Worm (Caenorhabditis elegans) whole organism, young adult: ENCODE data around the gene B0334.5.

ENCODE experiments used
- C06A6.2 ChIP-seq: fragments of 200-800 bp; sonication (Bioruptor generic); conservative IDR thresholded peaks from 2 replicates; pipeline ENCODE4 v1.3.6; 2022; ENCODE audit warnings: missing genetic modification characterization, missing compliant biosample characterization
- F22D6.2 ChIP-seq: sonication (generic microtip); optimal IDR thresholded peaks from 2 replicates; lab custom pipeline; 2016; ENCODE audit warnings: mild to moderate bottlenecking, missing genetic modification characterization, missing compliant biosample characterization
- F49E8.2 ChIP-seq: sonication (generic microtip); optimal IDR thresholded peaks from 3 replicates; lab custom pipeline; 2017; ENCODE audit warnings: missing genetic modification characterization, mild to moderate bottlenecking, missing compliant biosample characterization, antibody characterized with exemption, moderate library complexity; ENCODE audit not compliant: insufficient read depth
- F57A8.1 ChIP-seq: fragments of 200-800 bp; sonication (Bioruptor generic); optimal IDR thresholded peaks from 2 replicates; lab custom pipeline; 2018; ENCODE audit warnings: mild to moderate bottlenecking, missing genetic modification characterization, moderate library complexity, missing compliant biosample characterization
- Y53F4B.3 ChIP-seq: fragments of 200-800 bp; sonication (Bioruptor generic); IDR thresholded peaks from 2 replicates; pipeline ENCODE4 v1.3.6; 2022; ENCODE audit warnings: missing genetic modification reagents, missing genetic modification characterization, missing compliant biosample characterization
- Y53G8AR.9 ChIP-seq: fragments of 200-800 bp; sonication (Bioruptor generic); conservative IDR thresholded peaks from 2 replicates; pipeline ENCODE4 v1.3.6; 2022; ENCODE audit warnings: missing genetic modification reagents, missing genetic modification characterization, missing compliant biosample characterization
- Y79H2A.3 ChIP-seq: fragments of 200-800 bp; sonication (Bioruptor generic); conservative IDR thresholded peaks from 2 replicates; pipeline ENCODE4 v1.3.6; 2022; ENCODE audit warnings: missing genetic modification reagents, missing genetic modification characterization, missing compliant biosample characterization
- ZK185.1 ChIP-seq: sonication (generic microtip); optimal IDR thresholded peaks from 2 replicates; lab custom pipeline; 2016; ENCODE audit warnings: mild to moderate bottlenecking, missing genetic modification characterization, missing compliant biosample characterization; ENCODE audit not compliant: poor library complexity, severe bottlenecking
- aptf-2 ChIP-seq: fragments of 200-800 bp; sonication (Bioruptor generic); conservative IDR thresholded peaks from 2 replicates; pipeline ENCODE4 v1.3.6; 2022; ENCODE audit warnings: missing genetic modification reagents, missing genetic modification characterization, missing compliant biosample characterization
- atf-7 ChIP-seq: sonication (generic microtip); optimal IDR thresholded peaks from 2 replicates; lab custom pipeline; 2017; ENCODE audit warnings: mild to moderate bottlenecking, missing genetic modification characterization, missing compliant biosample characterization
- athp-1 ChIP-seq: sonication (generic microtip); optimal IDR thresholded peaks from 2 replicates; lab custom pipeline; 2017; ENCODE audit warnings: mild to moderate bottlenecking, missing genetic modification characterization, missing compliant biosample characterization
- attf-6 ChIP-seq: fragments of 200-800 bp; sonication (Bioruptor generic); IDR thresholded peaks from 2 replicates; pipeline ENCODE4 v1.3.6; 2022; ENCODE audit warnings: missing genetic modification reagents, missing genetic modification characterization, missing compliant biosample characterization
- ccch-3 ChIP-seq: fragments of 200-800 bp; sonication (Bioruptor generic); optimal IDR thresholded peaks from 2 replicates; lab custom pipeline; 2018; ENCODE audit warnings: mild to moderate bottlenecking, missing genetic modification characterization, missing compliant biosample characterization
- cebp-1 ChIP-seq, 2 experiments: fragments of 200-800 bp in 1 of 2; sonication (Bioruptor generic) in 1 of 2; sonication (generic microtip) in 1 of 2; IDR thresholded peaks in 1 of 2; optimal IDR thresholded peaks in 1 of 2; 2 replicates each; pipeline versions ENCODE4 v1.3.6 to Lab custom; 2017 to 2022; ENCODE audit warnings: missing compliant biosample characterization in 2 of 2, missing genetic modification characterization in 2 of 2, mild to moderate bottlenecking in 1 of 2, missing genetic modification reagents in 1 of 2, moderate library complexity in 1 of 2
- cebp-2 ChIP-seq: fragments of 200-800 bp; sonication (Bioruptor generic); IDR thresholded peaks from 2 replicates; pipeline ENCODE4 v1.3.6; 2022; ENCODE audit warnings: missing genetic modification characterization, missing compliant biosample characterization
- ceh-79 ChIP-seq: sonication (generic microtip); optimal IDR thresholded peaks from 2 replicates; lab custom pipeline; 2017; ENCODE audit warnings: mild to moderate bottlenecking, missing genetic modification characterization, missing compliant biosample characterization
- die-1 ChIP-seq: sonication (generic microtip); optimal IDR thresholded peaks from 2 replicates; lab custom pipeline; 2016; ENCODE audit warnings: missing genotype, mild to moderate bottlenecking, missing genetic modification characterization, missing compliant biosample characterization
- egl-44 ChIP-seq: fragments of 200-800 bp; sonication (Bioruptor generic); IDR thresholded peaks from 2 replicates; pipeline ENCODE4 v1.3.6; 2022; ENCODE audit warnings: missing genetic modification reagents, missing genetic modification characterization, missing compliant biosample characterization
- ekl-4 ChIP-seq: fragments of 200-800 bp; sonication (Bioruptor generic); IDR thresholded peaks from 2 replicates; pipeline ENCODE4 v1.3.6; 2022; ENCODE audit warnings: missing genetic modification reagents, missing genetic modification characterization, missing compliant biosample characterization
- ets-4 ChIP-seq: fragments of 200-800 bp; sonication (Bioruptor generic); optimal IDR thresholded peaks from 2 replicates; lab custom pipeline; 2018; ENCODE audit warnings: mild to moderate bottlenecking, missing genetic modification characterization, missing compliant biosample characterization
- hlh-26 ChIP-seq: fragments of 200-800 bp; sonication (Bioruptor generic); conservative IDR thresholded peaks from 2 replicates; pipeline ENCODE4 v1.3.6; 2022; ENCODE audit warnings: missing genetic modification reagents, missing genetic modification characterization, missing compliant biosample characterization
- let-607 ChIP-seq, 2 experiments: fragments of 200-800 bp in 1 of 2; sonication (Bioruptor generic) in 1 of 2; sonication (generic microtip) in 1 of 2; optimal IDR thresholded peaks; 2 replicates each; lab custom pipeline; 2016 to 2018; ENCODE audit warnings: mild to moderate bottlenecking in 2 of 2, missing compliant biosample characterization in 2 of 2, missing genetic modification characterization in 2 of 2, moderate library complexity in 2 of 2, missing genotype in 1 of 2
- lin-35 ChIP-seq, 3 experiments: fragments of 150-350 bp in 2 of 3; sonication (generic microtip) in 1 of 3; optimal IDR thresholded peaks; 2 replicates each; lab custom pipeline; 2014 to 2018; ENCODE audit warnings: missing biosample characterization in 3 of 3, missing genetic modification characterization in 3 of 3, missing genetic modification reagents in 3 of 3
- lin-54 ChIP-seq: fragments of 200-800 bp; sonication (Bioruptor generic); optimal IDR thresholded peaks from 2 replicates; lab custom pipeline; 2018; ENCODE audit warnings: mild to moderate bottlenecking, missing genetic modification characterization, missing compliant biosample characterization
- madf-6 ChIP-seq: fragments of 200-800 bp; sonication (Bioruptor generic); IDR thresholded peaks from 2 replicates; pipeline ENCODE4 v1.3.6; 2022; ENCODE audit warnings: missing genetic modification reagents, missing genetic modification characterization, missing compliant biosample characterization
- nfyb-1 ChIP-seq: fragments of 200-800 bp; sonication (Bioruptor generic); IDR thresholded peaks from 2 replicates; pipeline ENCODE4 v1.3.6; 2022; ENCODE audit warnings: missing genetic modification reagents, missing genetic modification characterization, missing compliant biosample characterization
- nhr-120 ChIP-seq: fragments of 200-800 bp; sonication (Bioruptor generic); IDR thresholded peaks from 2 replicates; pipeline ENCODE4 v1.3.6; 2022; ENCODE audit warnings: missing genetic modification characterization, missing compliant biosample characterization
- nhr-80 ChIP-seq: sonication (generic microtip); optimal IDR thresholded peaks from 2 replicates; lab custom pipeline; 2016; ENCODE audit warnings: missing genetic modification characterization, missing compliant biosample characterization
- pbrm-1 ChIP-seq: fragments of 200-800 bp; sonication (Bioruptor generic); IDR thresholded peaks from 2 replicates; pipeline ENCODE4 v1.3.6; 2022; ENCODE audit warnings: missing genetic modification reagents, missing genetic modification characterization, missing compliant biosample characterization
- snpc-3.4 ChIP-seq: sonication (generic microtip); optimal IDR thresholded peaks from 2 replicates; lab custom pipeline; 2017; ENCODE audit warnings: missing genetic modification characterization, mild to moderate bottlenecking, missing compliant biosample characterization, antibody characterized with exemption, moderate library complexity, missing genotype, missing genetic modification reagents
- unc-62 ChIP-seq: fragments of 150-350 bp; optimal IDR thresholded peaks from 2 replicates; lab custom pipeline; 2014; ENCODE audit warnings: missing biosample characterization, missing genetic modification reagents, missing genetic modification characterization
- xnd-1 ChIP-seq: sonication (generic microtip); optimal IDR thresholded peaks from 2 replicates; lab custom pipeline; 2016; ENCODE audit warnings: missing genotype, missing genetic modification reagents, missing genetic modification characterization, missing compliant biosample characterization
- zfh-2 ChIP-seq: fragments of 200-800 bp; sonication (Bioruptor generic); conservative IDR thresholded peaks from 2 replicates; pipeline ENCODE4 v1.3.6; 2022; ENCODE audit warnings: missing genetic modification reagents, missing genetic modification characterization, missing compliant biosample characterization
- ztf-18 ChIP-seq: sonication (generic microtip); optimal IDR thresholded peaks from 2 replicates; lab custom pipeline; 2016; ENCODE audit warnings: missing genotype, mild to moderate bottlenecking, missing genetic modification characterization, missing compliant biosample characterization
- ztf-22 ChIP-seq: fragments of 200-800 bp; sonication (Bioruptor generic); optimal IDR thresholded peaks from 2 replicates; lab custom pipeline; 2018; ENCODE audit warnings: mild to moderate bottlenecking, missing genetic modification characterization, moderate library complexity, missing compliant biosample characterization

The B0334.5 gene

ce11 chrII:11464427-11464944 is 33.0 kb upstream of the B0334.5 start, which contains the start of the genes aars-1 and rga-1 (continued):
- peak; percentile 45 for TF ChIP-seq ZK185.1 (tag; lab: Kevin White, UChicago)
- peak; percentile 58 for TF ChIP-seq ets-4
- no peak for TF ChIP-seq cebp-2 (GFP tag; lab: Robert Waterston, UW)
- peak; percentile 39 for TF ChIP-seq ztf-22
- TF ChIP-seq, all 124 proteins: peak for 22

- TF ChIP-seq F57A8.1, result no peak
- no peak for TF ChIP-seq Y53G8AR.9
- no peak for TF ChIP-seq ceh-79 (tag; lab: Kevin White, UChicago)
- TF ChIP-seq snpc-3.4 (tag; lab: Kevin White, UChicago), result no peak
- no peak for TF ChIP-seq Y79H2A.3 (GFP tag; lab: Robert Waterston, UW)
- TF ChIP-seq die-1 (tag; lab: Kevin White, UChicago), result no peak
- TF ChIP-seq nhr-120 (GFP tag; lab: Robert Waterston, UW), result no peak
Observed at ce11 chrII:11467541-11467940, 29.9 kb upstream of the B0334.5 start, which contains the start of gene klp-17. Gene klp-17, minus strand, starts transcription at chrII:11467641.

DNA sequence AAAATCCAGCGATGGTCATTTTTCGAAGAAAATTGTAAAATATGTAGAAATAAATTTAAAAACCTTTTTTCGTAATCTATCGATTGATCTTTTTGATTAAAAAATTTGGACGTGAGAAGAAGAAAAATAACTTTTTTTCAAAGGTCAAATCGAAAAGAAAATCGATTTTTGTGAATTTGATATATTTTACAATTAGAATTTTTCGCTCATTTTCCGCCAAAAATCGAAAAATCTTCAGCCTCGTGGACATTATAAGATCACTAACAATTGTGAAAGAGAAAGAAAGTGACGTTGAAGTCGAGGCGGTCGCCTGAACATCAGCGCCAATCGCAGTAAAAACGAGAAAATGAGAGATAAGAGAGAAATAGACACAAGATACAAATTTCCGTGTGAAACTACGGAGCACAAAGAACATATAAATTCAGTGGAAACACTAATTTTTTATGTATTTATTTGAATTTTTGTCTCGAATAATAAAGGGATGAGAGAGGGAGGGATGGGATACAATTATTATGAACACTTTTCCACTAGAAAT is 27.8 kb upstream of the B0334.5 start, which contains the start of gene cisd-1:
Gene cisd-1, minus strand, starts transcription at position 51 of the 535 bp plus-strand sequence.
- TF ChIP-seq F49E8.2 (tag; lab: Kevin White, UChicago), result no peak
- TF ChIP-seq ekl-4 (GFP tag; lab: Robert Waterston, UW), result 0 out of 2 replicates have a peak, but pooled peaks have one; percentile 32
- no peak for TF ChIP-seq F22D6.2
- TF ChIP-seq lin-54 (GFP tag; lab: Kevin White, UChicago), result no peak
- TF ChIP-seq atf-7, result peak; percentile 32
- TF ChIP-seq pbrm-1 (GFP tag; lab: Robert Waterston, UW), result 0 out of 2 replicates have a peak, but pooled peaks have one; percentile 30
- TF ChIP-seq C06A6.2 (GFP tag; lab: Robert Waterston, UW), result no peak
- TF ChIP-seq nfyb-1 (GFP tag; lab: Robert Waterston, UW), result no peak
- no peak for TF ChIP-seq Y53F4B.3 (GFP tag; lab: Robert Waterston, UW)
- peak; percentile 5 for TF ChIP-seq ztf-18 (tag; lab: Kevin White, UChicago)
- 0 out of 2 replicates have a peak, but pooled peaks have one; percentile 16 for TF ChIP-seq madf-6 (GFP tag; lab: Robert Waterston, UW)
- no peak for TF ChIP-seq F57A8.1
- no peak for TF ChIP-seq aptf-2
- TF ChIP-seq nhr-80, result peak; percentile 61
- TF ChIP-seq zfh-2 (GFP tag; lab: Robert Waterston, UW), result no peak
- TF ChIP-seq ceh-79 (tag; lab: Kevin White, UChicago), result no peak
- peak; percentile 25; the same call in 1 of the 2 replicates for TF ChIP-seq cebp-1 (GFP tag; IDR thresholded peaks at IDR 0.05; lab: Robert Waterston, UW)
- TF ChIP-seq cebp-1 (tag; optimal IDR thresholded peaks at IDR 0.05; lab: Kevin White, UChicago), result peak; percentile 59
- TF ChIP-seq hlh-26 (GFP tag; lab: Robert Waterston, UW), result no peak
- TF ChIP-seq athp-1 (tag; lab: Kevin White, UChicago), result no peak
- TF ChIP-seq let-607 (tag; optimal IDR thresholded peaks at IDR 0.05; lab: Kevin White, UChicago), result no peak

- TF ChIP-seq xnd-1 (tag; lab: Kevin White, UChicago), result no peak
- TF ChIP-seq attf-6 (GFP tag; lab: Robert Waterston, UW), result no peak
- no peak for TF ChIP-seq unc-62
- TF ChIP-seq lin-35 (GFP tag; optimal IDR thresholded peaks at IDR 0.05; lab: Kevin White, UChicago), result no peak
- TF ChIP-seq ceh-79 (tag; lab: Kevin White, UChicago), result no peak
- no peak for TF ChIP-seq egl-44 (GFP tag; lab: Robert Waterston, UW)
- TF ChIP-seq nhr-120 (GFP tag; lab: Robert Waterston, UW), result no peak
- no peak for TF ChIP-seq ccch-3 (GFP tag; lab: Kevin White, UChicago)
- TF ChIP-seq, all 124 proteins: peak for 0
Observed at ce11 chrII:11471916-11472315, 25.5 kb upstream of the B0334.5 start, which contains the start of gene mfn-1. Gene mfn-1, minus strand, starts transcription at chrII:11472016.
